Worm (Caenorhabditis elegans) whole organism, L3 larva: ENCODE data around the gene syd-1.

ENCODE experiments used
- R02D3.7 ChIP-seq: fragments of 150-350 bp; optimal IDR thresholded peaks from 2 replicates; lab custom pipeline; 2014; ENCODE audit warnings: missing biosample characterization, missing genetic modification characterization
- ZK546.5 ChIP-seq: sonication (generic microtip); optimal IDR thresholded peaks from 2 replicates; lab custom pipeline; 2017; ENCODE audit warnings: missing biosample characterization, missing genetic modification characterization
- aly-2 ChIP-seq: fragments of 150-350 bp; optimal IDR thresholded peaks from 2 replicates; lab custom pipeline; 2014; ENCODE audit warnings: missing biosample characterization, missing genetic modification characterization
- ama-1 ChIP-seq: fragments of 150-350 bp; optimal IDR thresholded peaks from 2 replicates; lab custom pipeline; 2018
- ceh-16 ChIP-seq: sonication (generic microtip); optimal IDR thresholded peaks from 2 replicates; lab custom pipeline; 2017; ENCODE audit warnings: missing biosample characterization, missing genetic modification characterization
- ceh-28 ChIP-seq: fragments of 150-350 bp; optimal IDR thresholded peaks from 2 replicates; lab custom pipeline; 2014; ENCODE audit warnings: missing biosample characterization, missing genetic modification reagents, missing genetic modification characterization
- ceh-82 ChIP-seq: fragments of 150-350 bp; optimal IDR thresholded peaks from 2 replicates; lab custom pipeline; 2014; ENCODE audit warnings: missing biosample characterization, missing genetic modification characterization
- ceh-9 ChIP-seq: sonication (generic microtip); optimal IDR thresholded peaks from 2 replicates; lab custom pipeline; 2018; ENCODE audit warnings: missing biosample characterization, missing genetic modification characterization
- daf-12 ChIP-seq: fragments of 150-350 bp; optimal IDR thresholded peaks from 2 replicates; lab custom pipeline; 2014; ENCODE audit warnings: missing biosample characterization, missing genetic modification reagents, missing genetic modification characterization
- egl-27 ChIP-seq: sonication (generic microtip); optimal IDR thresholded peaks from 4 replicates; lab custom pipeline; 2017; ENCODE audit warnings: missing biosample characterization, missing genetic modification reagents, missing genetic modification characterization
- egl-5 ChIP-seq: fragments of 150-350 bp; optimal IDR thresholded peaks from 2 replicates; lab custom pipeline; 2017; ENCODE audit warnings: missing biosample characterization, missing genetic modification reagents, missing genetic modification characterization, inconsistent platforms
- elt-1 ChIP-seq: fragments of 150-350 bp; optimal IDR thresholded peaks from 2 replicates; lab custom pipeline; 2014; ENCODE audit warnings: missing biosample characterization, missing genetic modification characterization
- elt-2 ChIP-seq: sonication (generic microtip); optimal IDR thresholded peaks from 2 replicates; lab custom pipeline; 2016; ENCODE audit warnings: missing genetic modification reagents, mild to moderate bottlenecking, missing genetic modification characterization, missing compliant biosample characterization
- eor-1 ChIP-seq, 2 experiments: fragments of 150-350 bp; optimal IDR thresholded peaks; 2 replicates each; lab custom pipeline; 2014 to 2018; ENCODE audit warnings: missing biosample characterization in 2 of 2, missing genetic modification characterization in 2 of 2
- fkh-2 ChIP-seq: fragments of 150-350 bp; optimal IDR thresholded peaks from 2 replicates; lab custom pipeline; 2014; ENCODE audit warnings: missing biosample characterization, missing genetic modification reagents, missing genetic modification characterization
- fos-1 ChIP-seq: fragments of 150-350 bp; optimal IDR thresholded peaks from 2 replicates; lab custom pipeline; 2014; ENCODE audit warnings: missing biosample characterization, missing genetic modification characterization
- hmg-11 ChIP-seq: sonication (generic microtip); optimal IDR thresholded peaks from 2 replicates; lab custom pipeline; 2016; ENCODE audit warnings: missing genetic modification characterization, missing compliant biosample characterization
- jun-1 ChIP-seq: fragments of 150-350 bp; optimal IDR thresholded peaks from 2 replicates; lab custom pipeline; 2014; ENCODE audit warnings: missing biosample characterization, missing genetic modification reagents, missing genetic modification characterization
- lin-39 ChIP-seq: fragments of 150-350 bp; optimal IDR thresholded peaks from 2 replicates; lab custom pipeline; 2018; ENCODE audit warnings: missing biosample characterization, missing genetic modification reagents, missing genetic modification characterization
- mdl-1 ChIP-seq: fragments of 150-350 bp; optimal IDR thresholded peaks from 2 replicates; lab custom pipeline; 2014; ENCODE audit warnings: missing biosample characterization, missing genetic modification characterization
- mml-1 ChIP-seq: fragments of 150-350 bp; sonication (generic microtip); optimal IDR thresholded peaks from 3 replicates; lab custom pipeline; 2014; ENCODE audit warnings: missing biosample characterization, missing genetic modification characterization
- nfya-1 ChIP-seq: sonication (generic microtip); optimal IDR thresholded peaks from 2 replicates; lab custom pipeline; 2017; ENCODE audit warnings: missing genetic modification characterization, mild to moderate bottlenecking, missing compliant biosample characterization, antibody characterized with exemption, moderate library complexity; ENCODE audit not compliant: insufficient read depth
- nhr-12 ChIP-seq: fragments of 150-350 bp; optimal IDR thresholded peaks from 2 replicates; lab custom pipeline; 2014; ENCODE audit warnings: missing biosample characterization, missing genetic modification characterization
- nhr-25 ChIP-seq: sonication (generic microtip); optimal IDR thresholded peaks from 2 replicates; lab custom pipeline; 2017; ENCODE audit warnings: missing biosample characterization, missing genetic modification characterization
- nhr-28 ChIP-seq: fragments of 150-350 bp; optimal IDR thresholded peaks from 2 replicates; lab custom pipeline; 2014; ENCODE audit warnings: missing biosample characterization, missing genetic modification characterization
- nhr-76 ChIP-seq: fragments of 150-350 bp; sonication (generic microtip); optimal IDR thresholded peaks from 5 replicates; lab custom pipeline; 2014; ENCODE audit warnings: missing biosample characterization, missing genetic modification characterization
- pha-4 ChIP-seq: fragments of 150-350 bp; optimal IDR thresholded peaks from 2 replicates; lab custom pipeline; 2014; ENCODE audit warnings: missing biosample characterization, missing genetic modification reagents, missing genetic modification characterization
- pqm-1 ChIP-seq: fragments of 150-350 bp; optimal IDR thresholded peaks from 2 replicates; lab custom pipeline; 2017; ENCODE audit warnings: missing biosample characterization, missing genetic modification characterization, inconsistent platforms
- sea-2 ChIP-seq: fragments of 150-350 bp; sonication (generic microtip); optimal IDR thresholded peaks from 4 replicates; lab custom pipeline; 2014; ENCODE audit warnings: missing biosample characterization, missing genetic modification reagents, missing genetic modification characterization
- snpc-4 ChIP-seq: fragments of 150-350 bp; optimal IDR thresholded peaks from 2 replicates; lab custom pipeline; 2014; ENCODE audit warnings: missing biosample characterization, missing genetic modification characterization
- ztf-11 ChIP-seq: fragments of 150-350 bp; optimal IDR thresholded peaks from 2 replicates; lab custom pipeline; 2014; ENCODE audit warnings: missing biosample characterization, missing genetic modification characterization
- ztf-4 ChIP-seq: fragments of 150-350 bp; optimal IDR thresholded peaks from 2 replicates; lab custom pipeline; 2014; ENCODE audit warnings: missing biosample characterization, missing genetic modification characterization

The syd-1 gene

DNA sequence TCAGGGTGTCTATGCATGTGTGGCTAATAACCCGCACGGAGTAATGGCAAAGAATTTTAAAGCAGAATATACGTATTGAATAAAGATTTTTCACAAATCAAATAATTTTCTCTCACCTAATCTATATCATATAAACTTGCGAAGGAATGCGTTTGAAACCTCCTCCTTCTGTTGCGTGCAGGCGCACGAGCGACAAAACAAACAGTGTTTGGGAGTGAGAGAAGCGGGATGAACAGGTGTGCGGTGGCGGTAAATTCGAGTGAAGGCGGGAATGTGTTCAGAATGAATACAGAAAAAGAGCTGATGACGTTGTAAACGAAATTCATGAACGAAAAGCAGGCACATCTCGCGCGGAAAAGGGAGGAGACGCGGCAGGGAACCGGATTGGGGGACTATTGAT lies 19.6 kb upstream of the syd-1 start:
- TF ChIP-seq pha-4 (tag; lab: Kevin White, UChicago) (peak; percentile 5), nfya-1 (tag; lab: Kevin White, UChicago) (peak; percentile 10), nhr-28 (no peak), hmg-11 (peak; percentile 4), ztf-11 (tag; lab: Kevin White, UChicago) (no peak)

DNA sequence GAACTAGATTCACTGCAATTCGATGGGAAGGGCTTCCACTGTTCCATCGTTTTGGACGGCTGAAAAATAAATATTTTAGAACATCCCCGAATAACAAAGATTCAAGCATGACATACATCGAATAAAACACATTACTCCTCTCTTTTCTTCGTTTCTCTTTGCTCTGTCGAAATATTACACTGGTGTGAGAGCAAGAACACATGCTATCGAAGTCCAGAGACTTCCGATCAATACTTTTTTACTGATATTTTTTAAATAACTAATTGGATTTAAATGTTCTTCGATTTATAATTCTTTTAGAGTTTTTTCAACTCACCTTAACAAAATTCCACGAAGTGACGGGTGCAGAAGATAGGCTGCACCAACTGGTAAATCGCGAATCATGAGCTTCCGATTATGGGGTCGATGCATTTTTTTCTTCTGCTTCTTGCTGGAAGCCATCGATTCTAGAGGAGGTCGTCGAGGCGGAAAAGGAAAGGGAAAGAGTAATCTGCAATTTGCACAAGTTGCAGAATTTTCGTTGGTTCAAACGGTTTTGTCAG lies 18.6 kb upstream of the syd-1 start, which contains the start of the genes oig-4 and R07G3.7:
oig-4 (plus strand) TSS at position 301 of the 542 bp plus-strand sequence.
R07G3.7 (minus strand) TSS at position 492 of the 542 bp plus-strand sequence.
- TF ChIP-seq mdl-1 (tag; lab: Kevin White, UChicago) (no peak), egl-5 (tag; lab: Kevin White, UChicago) (peak; percentile 45)

DNA sequence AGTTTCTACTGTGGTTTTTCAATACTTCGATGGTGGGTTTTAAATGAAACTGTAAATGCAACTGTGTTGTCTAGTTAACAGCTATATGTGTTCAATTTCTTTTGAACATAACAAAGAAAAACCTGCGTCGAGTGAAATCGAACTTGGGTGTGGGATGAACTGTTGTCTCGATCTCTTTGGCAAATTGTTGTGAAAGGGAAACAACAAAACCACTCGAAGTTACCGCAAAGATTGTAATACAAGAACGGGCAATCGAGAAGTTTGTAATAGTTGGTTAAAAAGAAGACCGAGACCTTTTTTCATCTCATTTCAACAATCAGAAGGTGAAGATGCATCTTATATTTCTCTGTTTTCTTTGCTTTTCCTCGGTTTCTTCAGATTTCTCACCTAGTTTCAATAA lies 13.2 kb upstream of the syd-1 start, which contains the start of gene lips-17:
lips-17 (plus strand) TSS at position 301 of the 400 bp plus-strand sequence.
- TF ChIP-seq pqm-1 (tag; lab: Kevin White, UChicago): no peak
- TF ChIP-seq mdl-1 (tag; lab: Kevin White, UChicago): no peak
- no peak for TF ChIP-seq nhr-12
- TF ChIP-seq daf-12 (tag; lab: Kevin White, UChicago): no peak
- no peak for TF ChIP-seq pha-4 (tag; lab: Kevin White, UChicago)
- TF ChIP-seq nhr-76 (tag; lab: Kevin White, UChicago): no peak
- no peak for TF ChIP-seq egl-27
- no peak for TF ChIP-seq elt-2 (tag; lab: Kevin White, UChicago)
- TF ChIP-seq ceh-82 (tag; lab: Kevin White, UChicago): no peak
- no peak for TF ChIP-seq jun-1 (tag; lab: Kevin White, UChicago)
- TF ChIP-seq ztf-11 (tag; lab: Kevin White, UChicago): no peak
- no peak for TF ChIP-seq egl-5 (tag; lab: Kevin White, UChicago)
- no peak for TF ChIP-seq lin-39 (tag; lab: Kevin White, UChicago)

DNA sequence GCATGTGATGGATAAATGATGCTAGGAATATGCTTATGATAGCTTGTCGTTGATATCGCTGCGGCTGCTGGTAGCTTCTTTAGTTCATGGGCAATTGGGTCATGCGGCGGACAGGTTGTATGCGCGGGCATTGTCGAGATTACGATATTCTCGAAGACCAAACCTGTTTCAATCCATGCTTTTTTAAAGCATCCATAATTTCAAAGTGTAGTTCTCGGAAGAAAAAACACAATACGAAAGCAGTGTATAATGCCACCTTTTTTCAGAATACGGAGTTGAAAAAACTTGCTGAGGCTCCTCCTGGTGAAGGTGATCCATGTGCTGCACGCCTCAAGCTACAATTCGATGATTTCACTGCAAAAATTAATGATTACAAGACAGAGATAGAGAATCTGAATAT lies 10.6 kb upstream of the syd-1 start, which contains the start of gene osm-8:
osm-8 (minus strand) TSS at position 101 of the 400 bp plus-strand sequence.
- TF ChIP-seq ceh-16 (no peak), aly-2 (tag; lab: Kevin White, UChicago) (no peak), eor-1 (tag; optimal IDR thresholded peaks at IDR 0.05; lab: Kevin White, UChicago) (no peak), mml-1 (tag; lab: Kevin White, UChicago) (no peak), snpc-4 (tag; lab: Kevin White, UChicago) (no peak), nfya-1 (tag; lab: Kevin White, UChicago) (no peak)
- TF ChIP-seq, all 47 proteins: peak for 0

DNA sequence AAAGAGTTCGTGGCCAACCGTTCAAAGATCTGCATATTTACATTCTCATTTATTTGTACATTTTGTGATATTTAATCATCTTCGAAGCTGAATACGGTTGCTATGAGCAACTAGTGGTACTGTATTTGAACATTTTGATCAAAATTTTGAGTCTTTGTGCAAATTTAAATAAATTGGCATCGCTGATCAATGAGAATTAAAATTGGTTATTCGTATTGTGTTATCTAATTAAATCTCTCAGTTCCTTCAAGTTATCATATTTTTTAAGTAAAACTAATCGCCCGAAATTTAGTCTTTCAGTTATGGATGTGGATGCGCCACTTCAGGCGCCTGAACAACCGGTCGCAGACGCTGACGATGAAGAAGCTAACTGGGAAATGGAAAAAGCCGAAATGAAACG lies 4.6 kb upstream of the syd-1 start, which contains the start of gene npp-21:
npp-21 (plus strand) TSS at position 301 of the 400 bp plus-strand sequence.
- TF ChIP-seq elt-1 (tag; lab: Kevin White, UChicago) (no peak), ztf-4 (tag; lab: Kevin White, UChicago) (no peak), ZK546.5 (tag; lab: Kevin White, UChicago) (no peak), snpc-4 (tag; lab: Kevin White, UChicago) (no peak), ceh-28 (tag; lab: Kevin White, UChicago) (no peak), sea-2 (no peak), nhr-28 (no peak), nhr-25 (tag; lab: Kevin White, UChicago) (no peak), ama-1 (lab: Kevin White, UChicago) (no peak), elt-2 (tag; lab: Kevin White, UChicago) (no peak), fos-1 (tag; lab: Kevin White, UChicago) (no peak), egl-27 (no peak), nfya-1 (tag; lab: Kevin White, UChicago) (no peak), fkh-2 (tag; lab: Kevin White, UChicago) (no peak), R02D3.7 (tag; lab: Kevin White, UChicago) (no peak), ceh-9 (tag; lab: Kevin White, UChicago) (no peak)
